Fruit fly (Drosophila melanogaster) whole organism, adult: ENCODE data around the gene bocks.

Experiments
- CG1620 ChIP-seq: fragments of 200-800 bp; sonication (Bioruptor generic); optimal IDR thresholded peaks from 2 replicates; lab custom pipeline; 2016; ENCODE audit warnings: missing biosample characterization, missing genetic modification characterization
- CG33017 ChIP-seq: fragments of 200-800 bp; sonication (Bioruptor generic); optimal IDR thresholded peaks from 2 replicates; lab custom pipeline; 2018; ENCODE audit warnings: missing biosample characterization, mild to moderate bottlenecking, missing genetic modification characterization, moderate library complexity
- CG7045 ChIP-seq: fragments of 200-800 bp; sonication (Bioruptor generic); optimal IDR thresholded peaks from 2 replicates; lab custom pipeline; 2017; ENCODE audit warnings: missing biosample characterization, mild to moderate bottlenecking, missing genetic modification characterization
- Clk ChIP-seq: fragments of 200-800 bp; sonication (Bioruptor generic); optimal IDR thresholded peaks from 2 replicates; lab custom pipeline; 2017; ENCODE audit warnings: missing biosample characterization, missing genetic modification characterization
- Mnt ChIP-seq: fragments of 200-800 bp; sonication (Bioruptor generic); optimal IDR thresholded peaks from 2 replicates; lab custom pipeline; 2016; ENCODE audit warnings: missing biosample characterization, mild to moderate bottlenecking, missing genetic modification characterization
- cic ChIP-seq: fragments of 200-800 bp; sonication (Bioruptor generic); optimal IDR thresholded peaks from 2 replicates; lab custom pipeline; 2017; ENCODE audit warnings: missing biosample characterization, mild to moderate bottlenecking, missing genetic modification characterization, moderate library complexity
- kay ChIP-seq: fragments of 200-800 bp; sonication (Bioruptor generic); peaks from one replicate; lab custom pipeline; 2016; ENCODE audit warnings: missing biosample characterization, missing genetic modification characterization, borderline replicate concordance
- ovo ChIP-seq: fragments of 200-800 bp; sonication (Bioruptor generic); optimal IDR thresholded peaks from 2 replicates; lab custom pipeline; 2016; ENCODE audit warnings: missing biosample characterization, missing genetic modification characterization
- pad ChIP-seq: fragments of 200-800 bp; sonication (Bioruptor generic); optimal IDR thresholded peaks from 3 replicates; lab custom pipeline; 2017; ENCODE audit warnings: missing biosample characterization, missing genetic modification characterization, mild to moderate bottlenecking, moderate library complexity, missing genetic modification reagents
- toe ChIP-seq: fragments of 200-800 bp; sonication (Bioruptor generic); optimal IDR thresholded peaks from 2 replicates; lab custom pipeline; 2016; ENCODE audit warnings: missing biosample characterization, missing genetic modification characterization

DNA sequence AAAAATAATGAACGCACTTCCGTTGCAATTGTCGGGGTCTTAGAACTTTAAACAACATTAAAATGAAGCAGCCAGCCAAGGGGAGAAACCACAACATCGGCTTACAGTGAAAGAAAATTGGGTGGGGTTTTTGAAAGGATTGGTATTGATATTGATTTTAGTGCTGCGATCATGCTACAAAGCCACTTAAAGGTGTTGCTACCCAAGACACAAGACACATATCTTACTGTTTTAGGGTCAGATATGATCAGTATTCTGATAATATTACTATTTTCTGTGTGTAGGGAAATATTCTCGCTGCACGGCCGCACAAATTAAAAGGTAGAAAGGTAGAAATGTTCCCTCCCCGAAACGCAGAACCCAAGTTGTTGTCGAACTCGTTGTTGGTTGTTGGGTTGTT is 14.3 kb upstream of the bocks start:
- TF ChIP-seq ovo (GFP tag; lab: Kevin White, UChicago) (no peak), CG7045 (no peak), pad (no peak), cic (no peak), CG33017 (tag; lab: Kevin White, UChicago) (no peak), Mnt (GFP tag; lab: Kevin White, UChicago) (no peak), kay (GFP tag; lab: Kevin White, UChicago) (no peak), Clk (GFP tag; lab: Kevin White, UChicago) (no peak), CG1620 (GFP tag; lab: Kevin White, UChicago) (no peak), toe (no peak)
